Fruit fly (Drosophila melanogaster): ENCODE data around the gene unc-119.

Gene unc-119

dm6 chrX:7246070-7246469, 45.0 kb downstream of the unc-119 start:
- no peak for TF ChIP-seq dsf (GFP tag; optimal IDR thresholded peaks at IDR 0.05; ENCODE audit: borderline replicate concordance)
- TF ChIP-seq Hr78 (GFP tag; optimal IDR thresholded peaks at IDR 0.05), result no peak
- TF ChIP-seq Mio (GFP tag; optimal IDR thresholded peaks at IDR 0.05), result no peak
- TF ChIP-seq sv (GFP tag; optimal IDR thresholded peaks at IDR 0.05), result no peak
- TF ChIP-seq woc (GFP tag; optimal IDR thresholded peaks at IDR 0.05), result no peak
- TF ChIP-seq rgr (GFP tag; optimal IDR thresholded peaks at IDR 0.05), result no peak
- TF ChIP-seq Hnf4 (GFP tag; optimal IDR thresholded peaks at IDR 0.05), result no peak
- TF ChIP-seq Dfd (GFP tag; optimal IDR thresholded peaks at IDR 0.05), result peak; percentile 93

- peak; percentile 30 for TF ChIP-seq ey (GFP tag; optimal IDR thresholded peaks at IDR 0.05)
- no peak for TF ChIP-seq brk (GFP tag; optimal IDR thresholded peaks at IDR 0.05)
- peak; percentile 31 for TF ChIP-seq sv (GFP tag; optimal IDR thresholded peaks at IDR 0.05)
- TF ChIP-seq psq (GFP tag; optimal IDR thresholded peaks at IDR 0.05), result peak; percentile 42
- peak; percentile 8 for TF ChIP-seq Hnf4 (GFP tag; optimal IDR thresholded peaks at IDR 0.05)
- peak; percentile 48 for TF ChIP-seq OdsH (GFP tag; optimal IDR thresholded peaks at IDR 0.05)
- TF ChIP-seq fru (GFP tag; optimal IDR thresholded peaks at IDR 0.05), result peak; percentile 42
- TF ChIP-seq Myc (optimal IDR thresholded peaks at IDR 0.05), result peak; percentile 70
- peak; percentile 79 for TF ChIP-seq rgr (GFP tag; optimal IDR thresholded peaks at IDR 0.05)
- peak; percentile 66 for TF ChIP-seq Sp1 (GFP tag; optimal IDR thresholded peaks at IDR 0.05)
- TF ChIP-seq h (GFP tag; optimal IDR thresholded peaks at IDR 0.05), result peak; percentile 64
- TF ChIP-seq sage (GFP tag; optimal IDR thresholded peaks at IDR 0.05), result no peak
- TF ChIP-seq tai (GFP tag; optimal IDR thresholded peaks at IDR 0.05), result no peak
- TF ChIP-seq br (GFP tag; optimal IDR thresholded peaks at IDR 0.05), result peak; percentile 43
- TF ChIP-seq woc (GFP tag; optimal IDR thresholded peaks at IDR 0.05), result no peak
- peak; percentile 87 for TF ChIP-seq CG9705 (GFP tag; optimal IDR thresholded peaks at IDR 0.05)
- TF ChIP-seq CrebA (GFP tag; optimal IDR thresholded peaks at IDR 0.05; ENCODE audit: borderline replicate concordance), result no peak
- no peak for TF ChIP-seq pan (optimal IDR thresholded peaks at IDR 0.05)
- TF ChIP-seq HLH106 (tag; optimal IDR thresholded peaks at IDR 0.05), result peak; percentile 77
- peak in 1 of 2 experiments; percentile 66 for TF ChIP-seq foxo (GFP tag; optimal IDR thresholded peaks at IDR 0.05)
- TF ChIP-seq dmrt93B (GFP tag; optimal IDR thresholded peaks at IDR 0.05), result peak; percentile 88
These were observed 49.0 kb downstream of the unc-119 start for dm6 chrX:7241985-7242627.

Data from whole organism, wandering third instar larva.